Worm (Caenorhabditis elegans) whole organism, L2 larva: ENCODE measurements around the gene F45D3.3.

ENCODE experiments used
- R02D3.7 ChIP-seq: fragments of 150-350 bp; optimal IDR thresholded peaks from 2 replicates; lab custom pipeline; 2014; ENCODE audit warnings: missing biosample characterization, missing genetic modification characterization
- Y55F3AM.14 ChIP-seq: fragments of 200-800 bp; sonication (Bioruptor generic); optimal IDR thresholded peaks from 2 replicates; lab custom pipeline; 2018; ENCODE audit warnings: mild to moderate bottlenecking, missing genetic modification characterization, missing compliant biosample characterization
- alr-1 ChIP-seq: fragments of 150-350 bp; optimal IDR thresholded peaks from 2 replicates; lab custom pipeline; 2014; ENCODE audit warnings: missing biosample characterization, missing genetic modification characterization
- aly-2 ChIP-seq: fragments of 150-350 bp; optimal IDR thresholded peaks from 2 replicates; lab custom pipeline; 2014; ENCODE audit warnings: missing biosample characterization, missing genetic modification characterization
- blmp-1 ChIP-seq: sonication (generic microtip); optimal IDR thresholded peaks from 2 replicates; lab custom pipeline; 2017; ENCODE audit warnings: missing genetic modification characterization, mild to moderate bottlenecking, missing compliant biosample characterization, antibody characterized with exemption, moderate library complexity; ENCODE audit not compliant: insufficient read depth
- ceh-82 ChIP-seq: fragments of 150-350 bp; optimal IDR thresholded peaks from 2 replicates; lab custom pipeline; 2014; ENCODE audit warnings: missing biosample characterization, missing genetic modification characterization
- dmd-4 ChIP-seq: sonication (generic microtip); optimal IDR thresholded peaks from 2 replicates; lab custom pipeline; 2017; ENCODE audit warnings: missing biosample characterization, missing genetic modification characterization
- egl-27 ChIP-seq: sonication (generic microtip); optimal IDR thresholded peaks from 3 replicates; lab custom pipeline; 2017; ENCODE audit warnings: missing biosample characterization, missing genetic modification reagents, missing genetic modification characterization
- elt-1 ChIP-seq: fragments of 150-350 bp; optimal IDR thresholded peaks from 2 replicates; lab custom pipeline; 2014; ENCODE audit warnings: missing biosample characterization, missing genetic modification characterization
- elt-3 ChIP-seq: sonication (generic microtip); optimal IDR thresholded peaks from 2 replicates; lab custom pipeline; 2017; ENCODE audit warnings: missing biosample characterization, missing genetic modification characterization
- fos-1 ChIP-seq: fragments of 150-350 bp; optimal IDR thresholded peaks from 2 replicates; lab custom pipeline; 2014; ENCODE audit warnings: missing biosample characterization, missing genetic modification characterization
- lin-39 ChIP-seq: fragments of 150-350 bp; optimal IDR thresholded peaks from 2 replicates; lab custom pipeline; 2014; ENCODE audit warnings: missing biosample characterization, missing genetic modification reagents, missing genetic modification characterization
- lsy-2 ChIP-seq, 2 experiments: fragments of 150-350 bp in 1 of 2; sonication (generic microtip) in 1 of 2; optimal IDR thresholded peaks; 2 replicates each; lab custom pipeline; 2014 to 2017; ENCODE audit warnings: missing biosample characterization in 2 of 2, missing genetic modification characterization in 2 of 2
- mab-5 ChIP-seq: fragments of 150-350 bp; optimal IDR thresholded peaks from 2 replicates; lab custom pipeline; 2014; ENCODE audit warnings: missing biosample characterization, missing genetic modification characterization
- mdl-1 ChIP-seq, 2 experiments: fragments of 150-350 bp in 1 of 2; sonication (generic microtip) in 1 of 2; optimal IDR thresholded peaks; 2 replicates each; lab custom pipeline; 2017; ENCODE audit warnings: missing biosample characterization in 2 of 2, missing genetic modification characterization in 2 of 2
- nhr-11 ChIP-seq: fragments of 150-350 bp; optimal IDR thresholded peaks from 2 replicates; lab custom pipeline; 2014; ENCODE audit warnings: missing biosample characterization, missing genetic modification characterization
- nhr-12 ChIP-seq: fragments of 150-350 bp; optimal IDR thresholded peaks from 2 replicates; lab custom pipeline; 2014; ENCODE audit warnings: missing biosample characterization, missing genetic modification characterization
- nhr-129 ChIP-seq: fragments of 150-350 bp; optimal IDR thresholded peaks from 2 replicates; lab custom pipeline; 2014; ENCODE audit warnings: missing biosample characterization, missing genetic modification characterization
- nhr-21 ChIP-seq: fragments of 150-350 bp; optimal IDR thresholded peaks from 2 replicates; lab custom pipeline; 2014; ENCODE audit warnings: missing biosample characterization, missing genetic modification characterization
- nhr-23 ChIP-seq: fragments of 150-350 bp; optimal IDR thresholded peaks from 2 replicates; lab custom pipeline; 2014; ENCODE audit warnings: missing biosample characterization, missing genetic modification reagents, missing genetic modification characterization
- nhr-237 ChIP-seq: fragments of 150-350 bp; optimal IDR thresholded peaks from 2 replicates; lab custom pipeline; 2014; ENCODE audit warnings: missing biosample characterization, missing genetic modification characterization
- nhr-25 ChIP-seq: fragments of 150-350 bp; sonication (generic microtip); optimal IDR thresholded peaks from 3 replicates; lab custom pipeline; 2014; ENCODE audit warnings: missing biosample characterization, missing genetic modification characterization
- nhr-6 ChIP-seq: fragments of 150-350 bp; optimal IDR thresholded peaks from 2 replicates; lab custom pipeline; 2014; ENCODE audit warnings: missing biosample characterization, missing genetic modification characterization
- nhr-77 ChIP-seq: fragments of 150-350 bp; optimal IDR thresholded peaks from 2 replicates; lab custom pipeline; 2014; ENCODE audit warnings: missing biosample characterization, missing genetic modification characterization
- peb-1 ChIP-seq: fragments of 150-350 bp; optimal IDR thresholded peaks from 2 replicates; lab custom pipeline; 2014; ENCODE audit warnings: missing biosample characterization, missing genetic modification characterization
- sem-4 ChIP-seq: fragments of 150-350 bp; optimal IDR thresholded peaks from 2 replicates; lab custom pipeline; 2014; ENCODE audit warnings: missing biosample characterization, missing genetic modification reagents, missing genetic modification characterization
- skn-1 ChIP-seq: sonication (generic microtip); optimal IDR thresholded peaks from 2 replicates; lab custom pipeline; 2017; ENCODE audit warnings: missing biosample characterization, missing genetic modification characterization
- sma-9 ChIP-seq, 2 experiments: fragments of 150-350 bp in 1 of 2; sonication (generic microtip) in 1 of 2; optimal IDR thresholded peaks; 2 replicates each; lab custom pipeline; 2014 to 2016; ENCODE audit warnings: missing genetic modification characterization in 2 of 2, mild to moderate bottlenecking in 1 of 2, missing biosample characterization in 1 of 2, missing compliant biosample characterization in 1 of 2, missing genetic modification reagents in 1 of 2, moderate library complexity in 1 of 2
- unc-39 ChIP-seq: fragments of 150-350 bp; optimal IDR thresholded peaks from 2 replicates; lab custom pipeline; 2014; ENCODE audit warnings: missing biosample characterization, missing genetic modification characterization
- unc-55 ChIP-seq: fragments of 150-350 bp; sonication (generic microtip); optimal IDR thresholded peaks from 3 replicates; lab custom pipeline; 2014; ENCODE audit warnings: missing biosample characterization, missing genetic modification reagents, missing genetic modification characterization
- unc-62 ChIP-seq: fragments of 150-350 bp; optimal IDR thresholded peaks from 2 replicates; lab custom pipeline; 2014; ENCODE audit warnings: missing biosample characterization, missing genetic modification reagents, missing genetic modification characterization
- zag-1 ChIP-seq: fragments of 150-350 bp; optimal IDR thresholded peaks from 2 replicates; lab custom pipeline; 2014; ENCODE audit warnings: missing biosample characterization, missing genetic modification characterization
- ztf-1 ChIP-seq: fragments of 200-800 bp; sonication (Bioruptor generic); conservative IDR thresholded peaks from 2 replicates; pipeline ENCODE4 v1.3.6; 2022; ENCODE audit warnings: missing genetic modification characterization, missing compliant biosample characterization
- ztf-11 ChIP-seq: sonication (generic microtip); optimal IDR thresholded peaks from 2 replicates; lab custom pipeline; 2017; ENCODE audit warnings: missing biosample characterization, missing genetic modification characterization
- ztf-4 ChIP-seq: fragments of 150-350 bp; optimal IDR thresholded peaks from 2 replicates; lab custom pipeline; 2014; ENCODE audit warnings: missing biosample characterization, missing genetic modification characterization

Gene F45D3.3

ce11 chrV:12542683-12543319, 7.4 kb downstream of the F45D3.3 start:
- TF ChIP-seq nhr-25 (tag; lab: Kevin White, UChicago) (peak; percentile 37), sma-9 (GFP tag; optimal IDR thresholded peaks at IDR 0.05; lab: Kevin White, UChicago) (no peak), sma-9 (tag; optimal IDR thresholded peaks at IDR 0.05; lab: Kevin White, UChicago) (no peak), blmp-1 (tag; lab: Kevin White, UChicago) (peak; percentile 48), nhr-11 (tag; lab: Kevin White, UChicago) (peak; percentile 83), nhr-237 (tag; lab: Kevin White, UChicago) (no peak), nhr-21 (peak; percentile 60), lsy-2 (tag; optimal IDR thresholded peaks at IDR 0.05; lab: Kevin White, UChicago) (peak in 1 of 2 experiments; percentile 43), fos-1 (tag; lab: Kevin White, UChicago) (peak; percentile 45), unc-55 (GFP tag; lab: Kevin White, UChicago) (no peak)

- TF ChIP-seq dmd-4 (tag; lab: Kevin White, UChicago) (no peak), skn-1 (tag; lab: Kevin White, UChicago) (no peak), peb-1 (tag; lab: Kevin White, UChicago) (no peak), mab-5 (tag; lab: Kevin White, UChicago) (no peak), aly-2 (tag; lab: Kevin White, UChicago) (no peak)
- TF ChIP-seq, all 48 proteins: peak for 0
These were observed 9.0 kb downstream of the F45D3.3 start for ce11 chrV:12541207-12541606.

ce11 chrV:12540739-12541138, 9.4 kb downstream of the F45D3.3 start, which contains the start of gene F45D3.2:
F45D3.2 (plus strand) TSS chrV:12541039.
- TF ChIP-seq nhr-11 (tag; lab: Kevin White, UChicago) = no peak
- TF ChIP-seq ztf-4 (tag; lab: Kevin White, UChicago) = no peak

- TF ChIP-seq nhr-129 (no peak), unc-39 (no peak), unc-62 (GFP tag; lab: Kevin White, UChicago) (peak; percentile 46), nhr-12 (tag; lab: Kevin White, UChicago) (no peak), zag-1 (tag; lab: Kevin White, UChicago) (peak; percentile 8), ztf-1 (GFP tag; lab: Robert Waterston, UW) (no peak), elt-1 (no peak), nhr-25 (tag; lab: Kevin White, UChicago) (no peak), fos-1 (tag; lab: Kevin White, UChicago) (peak; percentile 92), alr-1 (tag; lab: Kevin White, UChicago) (no peak), mdl-1 (tag; optimal IDR thresholded peaks at IDR 0.05; lab: Kevin White, UChicago) (no peak)
- TF ChIP-seq, all 48 proteins: peak for 3
These were observed 10.2 kb downstream of the F45D3.3 start for ce11 chrV:12540018-12540417.

- no peak for TF ChIP-seq nhr-237 (tag; lab: Kevin White, UChicago)
- peak; percentile 20 for TF ChIP-seq Y55F3AM.14 (GFP tag; lab: Kevin White, UChicago)
- TF ChIP-seq sma-9 (GFP tag; optimal IDR thresholded peaks at IDR 0.05; lab: Kevin White, UChicago) = peak; percentile 49
- TF ChIP-seq sma-9 (tag; optimal IDR thresholded peaks at IDR 0.05; lab: Kevin White, UChicago) = no peak
- peak; percentile 23 for TF ChIP-seq fos-1 (tag; lab: Kevin White, UChicago)
- peak; percentile 56 for TF ChIP-seq elt-1
- no peak for TF ChIP-seq mab-5 (tag; lab: Kevin White, UChicago)
- peak in 1 of 2 experiments; percentile 44 for TF ChIP-seq lsy-2 (tag; optimal IDR thresholded peaks at IDR 0.05; lab: Kevin White, UChicago)
These were observed 11.0 kb downstream of the F45D3.3 start for ce11 chrV:12538984-12539852.

ce11 chrV:12537505-12537904, 12.7 kb downstream of the F45D3.3 start:
- no peak for TF ChIP-seq nhr-237 (tag; lab: Kevin White, UChicago)
- peak in 1 of 2 experiments; percentile 4 for TF ChIP-seq lsy-2 (tag; optimal IDR thresholded peaks at IDR 0.05; lab: Kevin White, UChicago)
- TF ChIP-seq ceh-82 (tag; lab: Kevin White, UChicago) = no peak
- no peak for TF ChIP-seq mab-5 (tag; lab: Kevin White, UChicago)
- TF ChIP-seq fos-1 (tag; lab: Kevin White, UChicago) = peak; percentile 32
- TF ChIP-seq Y55F3AM.14 (GFP tag; lab: Kevin White, UChicago) = no peak
- TF ChIP-seq elt-3 (tag; lab: Kevin White, UChicago) = no peak
- TF ChIP-seq nhr-11 (tag; lab: Kevin White, UChicago) = no peak
- peak; percentile 70 for TF ChIP-seq egl-27
- TF ChIP-seq R02D3.7 = no peak
- no peak for TF ChIP-seq ztf-11
- no peak for TF ChIP-seq nhr-77
- no peak for TF ChIP-seq zag-1 (tag; lab: Kevin White, UChicago)
- TF ChIP-seq nhr-6 (tag; lab: Kevin White, UChicago) = no peak
- TF ChIP-seq nhr-12 (tag; lab: Kevin White, UChicago) = no peak
- TF ChIP-seq sem-4 (tag; lab: Kevin White, UChicago) = peak; percentile 38
- peak; percentile 59 for TF ChIP-seq blmp-1 (tag; lab: Kevin White, UChicago)
- no peak for TF ChIP-seq dmd-4 (tag; lab: Kevin White, UChicago)
- no peak for TF ChIP-seq unc-55 (GFP tag; lab: Kevin White, UChicago)
- no peak for TF ChIP-seq elt-1
- TF ChIP-seq aly-2 (tag; lab: Kevin White, UChicago) = no peak
- TF ChIP-seq ztf-4 (tag; lab: Kevin White, UChicago) = no peak
- TF ChIP-seq peb-1 (tag; lab: Kevin White, UChicago) = no peak
- no peak for TF ChIP-seq nhr-23 (tag; lab: Kevin White, UChicago)
- no peak for TF ChIP-seq nhr-129
- no peak for TF ChIP-seq alr-1 (tag; lab: Kevin White, UChicago)
- TF ChIP-seq lin-39 (tag; lab: Kevin White, UChicago) = no peak
